Worm (Caenorhabditis elegans) whole organism, young adult: ENCODE results near the gene C27D8.1.

Experiments used
- B0261.1 ChIP-seq: sonication (generic microtip); optimal IDR thresholded peaks from 2 replicates; lab custom pipeline; 2016; ENCODE audit warnings: mild to moderate bottlenecking, missing genetic modification characterization, moderate library complexity, missing compliant biosample characterization
- B0336.3 ChIP-seq: fragments of 200-800 bp; sonication (Bioruptor generic); IDR thresholded peaks from 2 replicates; pipeline ENCODE4 v1.3.6; 2022; ENCODE audit warnings: missing genetic modification characterization, missing compliant biosample characterization
- C17E4.6 ChIP-seq: fragments of 200-800 bp; sonication (Bioruptor generic); IDR thresholded peaks from 2 replicates; pipeline ENCODE4 v1.3.6; 2022; ENCODE audit warnings: missing genetic modification reagents, missing genetic modification characterization, missing compliant biosample characterization
- F37B4.10 ChIP-seq: fragments of 200-800 bp; sonication (Bioruptor generic); IDR thresholded peaks from 2 replicates; pipeline ENCODE4 v1.3.6; 2022; ENCODE audit warnings: missing genetic modification characterization, missing compliant biosample characterization
- F39B2.1 ChIP-seq: fragments of 200-800 bp; sonication (Bioruptor generic); IDR thresholded peaks from 2 replicates; pipeline ENCODE4 v1.3.6; 2022; ENCODE audit warnings: missing genetic modification reagents, missing genetic modification characterization, missing compliant biosample characterization
- F52B5.7 ChIP-seq: sonication (generic microtip); optimal IDR thresholded peaks from 2 replicates; lab custom pipeline; 2016; ENCODE audit warnings: mild to moderate bottlenecking, missing genetic modification characterization, missing compliant biosample characterization
- F57A8.1 ChIP-seq: fragments of 200-800 bp; sonication (Bioruptor generic); optimal IDR thresholded peaks from 2 replicates; lab custom pipeline; 2018; ENCODE audit warnings: mild to moderate bottlenecking, missing genetic modification characterization, moderate library complexity, missing compliant biosample characterization
- F57C9.4 ChIP-seq: sonication (generic microtip); optimal IDR thresholded peaks from 2 replicates; lab custom pipeline; 2017; ENCODE audit warnings: mild to moderate bottlenecking, missing genetic modification characterization, missing compliant biosample characterization
- K11D2.4 ChIP-seq: fragments of 200-800 bp; sonication (Bioruptor generic); IDR thresholded peaks from 2 replicates; pipeline ENCODE4 v1.3.6; 2022; ENCODE audit warnings: missing genetic modification reagents, missing genetic modification characterization, missing compliant biosample characterization
- T07F8.4 ChIP-seq: sonication (generic microtip); optimal IDR thresholded peaks from 2 replicates; lab custom pipeline; 2016; ENCODE audit warnings: mild to moderate bottlenecking, missing genetic modification characterization, moderate library complexity, missing compliant biosample characterization
- Y53F4B.3 ChIP-seq: fragments of 200-800 bp; sonication (Bioruptor generic); IDR thresholded peaks from 2 replicates; pipeline ENCODE4 v1.3.6; 2022; ENCODE audit warnings: missing genetic modification reagents, missing genetic modification characterization, missing compliant biosample characterization
- Y79H2A.3 ChIP-seq: fragments of 200-800 bp; sonication (Bioruptor generic); conservative IDR thresholded peaks from 2 replicates; pipeline ENCODE4 v1.3.6; 2022; ENCODE audit warnings: missing genetic modification reagents, missing genetic modification characterization, missing compliant biosample characterization
- Y95B8A.8 ChIP-seq: fragments of 200-800 bp; sonication (Bioruptor generic); IDR thresholded peaks from 2 replicates; pipeline ENCODE4 v1.3.6; 2022; ENCODE audit warnings: missing genetic modification reagents, missing genetic modification characterization, missing compliant biosample characterization
- ZK185.1 ChIP-seq: sonication (generic microtip); optimal IDR thresholded peaks from 2 replicates; lab custom pipeline; 2016; ENCODE audit warnings: mild to moderate bottlenecking, missing genetic modification characterization, missing compliant biosample characterization; ENCODE audit not compliant: poor library complexity, severe bottlenecking
- cebp-1 ChIP-seq, 2 experiments: fragments of 200-800 bp in 1 of 2; sonication (Bioruptor generic) in 1 of 2; sonication (generic microtip) in 1 of 2; IDR thresholded peaks in 1 of 2; optimal IDR thresholded peaks in 1 of 2; 2 replicates each; pipeline versions ENCODE4 v1.3.6 to Lab custom; 2017 to 2022; ENCODE audit warnings: missing compliant biosample characterization in 2 of 2, missing genetic modification characterization in 2 of 2, mild to moderate bottlenecking in 1 of 2, missing genetic modification reagents in 1 of 2, moderate library complexity in 1 of 2
- ceh-40 ChIP-seq: fragments of 200-800 bp; sonication (Bioruptor generic); IDR thresholded peaks from 2 replicates; pipeline ENCODE4 v1.3.6; 2022; ENCODE audit warnings: missing genetic modification characterization, missing compliant biosample characterization
- dox-1 ChIP-seq: fragments of 200-800 bp; sonication (Bioruptor generic); IDR thresholded peaks from 2 replicates; pipeline ENCODE4 v1.3.6; 2022; ENCODE audit warnings: missing genetic modification reagents, missing genetic modification characterization, missing compliant biosample characterization
- dpl-1 ChIP-seq: fragments of 150-350 bp; optimal IDR thresholded peaks from 2 replicates; lab custom pipeline; 2014; ENCODE audit warnings: missing biosample characterization, missing genetic modification reagents, missing genetic modification characterization
- efl-1 ChIP-seq: fragments of 150-350 bp; optimal IDR thresholded peaks from 2 replicates; lab custom pipeline; 2014; ENCODE audit warnings: missing biosample characterization, missing genetic modification reagents, missing genetic modification characterization
- egl-18 ChIP-seq: fragments of 200-800 bp; sonication (Bioruptor generic); IDR thresholded peaks from 2 replicates; pipeline ENCODE4 v1.3.6; 2022; ENCODE audit warnings: missing genetic modification reagents, missing genetic modification characterization, missing compliant biosample characterization
- ekl-4 ChIP-seq: fragments of 200-800 bp; sonication (Bioruptor generic); IDR thresholded peaks from 2 replicates; pipeline ENCODE4 v1.3.6; 2022; ENCODE audit warnings: missing genetic modification reagents, missing genetic modification characterization, missing compliant biosample characterization
- him-1 ChIP-seq: sonication (generic microtip); optimal IDR thresholded peaks from 2 replicates; lab custom pipeline; 2016; ENCODE audit warnings: missing genotype, missing genetic modification reagents, missing genetic modification characterization, missing compliant biosample characterization
- hlh-26 ChIP-seq: fragments of 200-800 bp; sonication (Bioruptor generic); conservative IDR thresholded peaks from 2 replicates; pipeline ENCODE4 v1.3.6; 2022; ENCODE audit warnings: missing genetic modification reagents, missing genetic modification characterization, missing compliant biosample characterization
- let-526 ChIP-seq: fragments of 200-800 bp; sonication (Bioruptor generic); IDR thresholded peaks from 2 replicates; pipeline ENCODE4 v1.3.6; 2022; ENCODE audit warnings: missing genetic modification reagents, missing genetic modification characterization, missing compliant biosample characterization
- lir-1 ChIP-seq: fragments of 200-800 bp; sonication (Bioruptor generic); conservative IDR thresholded peaks from 2 replicates; pipeline ENCODE4 v1.3.6; 2022; ENCODE audit warnings: missing genetic modification reagents, missing genetic modification characterization, missing compliant biosample characterization
- madf-10 ChIP-seq: sonication (generic microtip); optimal IDR thresholded peaks from 2 replicates; lab custom pipeline; 2016; ENCODE audit warnings: mild to moderate bottlenecking, missing genetic modification characterization, missing compliant biosample characterization
- mxl-1 ChIP-seq: sonication (generic microtip); optimal IDR thresholded peaks from 2 replicates; lab custom pipeline; 2016; ENCODE audit warnings: missing genetic modification characterization, missing compliant biosample characterization
- nfya-1 ChIP-seq: sonication (generic microtip); optimal IDR thresholded peaks from 2 replicates; lab custom pipeline; 2017; ENCODE audit warnings: antibody characterized with exemption, missing compliant biosample characterization, missing genetic modification characterization, borderline replicate concordance; ENCODE audit not compliant: insufficient read depth
- nhr-120 ChIP-seq: fragments of 200-800 bp; sonication (Bioruptor generic); IDR thresholded peaks from 2 replicates; pipeline ENCODE4 v1.3.6; 2022; ENCODE audit warnings: missing genetic modification characterization, missing compliant biosample characterization
- nhr-27 ChIP-seq: fragments of 200-800 bp; sonication (Bioruptor generic); optimal IDR thresholded peaks from 2 replicates; lab custom pipeline; 2018; ENCODE audit warnings: mild to moderate bottlenecking, missing genetic modification characterization, moderate library complexity, missing compliant biosample characterization
- nhr-90 ChIP-seq: sonication (generic microtip); optimal IDR thresholded peaks from 2 replicates; lab custom pipeline; 2016; ENCODE audit warnings: missing genotype, mild to moderate bottlenecking, missing genetic modification characterization, missing compliant biosample characterization
- rcor-1 ChIP-seq: fragments of 200-800 bp; sonication (Bioruptor generic); IDR thresholded peaks from 2 replicates; pipeline ENCODE4 v1.3.6; 2022; ENCODE audit warnings: missing genetic modification reagents, missing genetic modification characterization, missing compliant biosample characterization
- repo-1 ChIP-seq: sonication (generic microtip); optimal IDR thresholded peaks from 2 replicates; lab custom pipeline; 2017; ENCODE audit warnings: mild to moderate bottlenecking, missing genetic modification characterization, missing compliant biosample characterization
- sdz-38 ChIP-seq: sonication (generic microtip); optimal IDR thresholded peaks from 2 replicates; lab custom pipeline; 2016; ENCODE audit warnings: missing genotype, missing genetic modification characterization, missing compliant biosample characterization
- snpc-3.4 ChIP-seq: sonication (generic microtip); optimal IDR thresholded peaks from 2 replicates; lab custom pipeline; 2017; ENCODE audit warnings: missing genetic modification characterization, mild to moderate bottlenecking, missing compliant biosample characterization, antibody characterized with exemption, moderate library complexity, missing genotype, missing genetic modification reagents
- sptf-2 ChIP-seq: fragments of 200-800 bp; sonication (Bioruptor generic); optimal IDR thresholded peaks from 2 replicates; lab custom pipeline; 2018; ENCODE audit warnings: mild to moderate bottlenecking, missing genetic modification characterization, missing compliant biosample characterization
- tbx-9 ChIP-seq: sonication (generic microtip); optimal IDR thresholded peaks from 2 replicates; lab custom pipeline; 2016; ENCODE audit warnings: borderline replicate concordance, missing genetic modification characterization, inconsistent platforms, missing compliant biosample characterization
- zfh-2 ChIP-seq: fragments of 200-800 bp; sonication (Bioruptor generic); conservative IDR thresholded peaks from 2 replicates; pipeline ENCODE4 v1.3.6; 2022; ENCODE audit warnings: missing genetic modification reagents, missing genetic modification characterization, missing compliant biosample characterization
- zim-3 ChIP-seq: sonication (generic microtip); optimal IDR thresholded peaks from 2 replicates; lab custom pipeline; 2017; ENCODE audit warnings: mild to moderate bottlenecking, missing genetic modification characterization, moderate library complexity, missing compliant biosample characterization
- ztf-25 ChIP-seq: fragments of 200-800 bp; sonication (Bioruptor generic); IDR thresholded peaks from 2 replicates; pipeline ENCODE4 v1.3.6; 2022; ENCODE audit warnings: missing genetic modification reagents, missing genetic modification characterization, missing compliant biosample characterization
- ztf-3 ChIP-seq: fragments of 200-800 bp; sonication (Bioruptor generic); optimal IDR thresholded peaks from 2 replicates; lab custom pipeline; 2018; ENCODE audit warnings: mild to moderate bottlenecking, missing genetic modification characterization, missing compliant biosample characterization

Gene C27D8.1

ce11 chrIV:12717531-12717930, at the start of gene C27D8.1:
TSS of gene C27D8.1 (plus strand) at chrIV:12717831.
- TF ChIP-seq egl-18 (GFP tag; lab: Robert Waterston, UW): no peak
- TF ChIP-seq F39B2.1 (GFP tag; lab: Robert Waterston, UW): no peak
- no peak for TF ChIP-seq F37B4.10 (GFP tag; lab: Robert Waterston, UW)
- TF ChIP-seq zfh-2 (GFP tag; lab: Robert Waterston, UW): no peak
- TF ChIP-seq efl-1 (GFP tag; lab: Kevin White, UChicago): no peak
- no peak for TF ChIP-seq ztf-25
- no peak for TF ChIP-seq tbx-9 (tag; lab: Kevin White, UChicago)
- no peak for TF ChIP-seq Y79H2A.3
- TF ChIP-seq F57A8.1 (GFP tag; lab: Kevin White, UChicago): no peak
- TF ChIP-seq lir-1 (GFP tag; lab: Robert Waterston, UW): no peak
- no peak for TF ChIP-seq ZK185.1 (tag; lab: Kevin White, UChicago)
- TF ChIP-seq repo-1: no peak
- no peak for TF ChIP-seq zim-3
- no peak for TF ChIP-seq B0261.1
- no peak for TF ChIP-seq nfya-1

ce11 chrIV:12674700-12675099, 42.9 kb upstream of the C27D8.1 start, which contains the start of gene T23B5.4:
TSS of gene T23B5.4 (plus strand) at chrIV:12675000.
- no peak for TF ChIP-seq madf-10 (tag; lab: Kevin White, UChicago)
- no peak for TF ChIP-seq B0336.3 (GFP tag; lab: Robert Waterston, UW)
- no peak for TF ChIP-seq snpc-3.4
- TF ChIP-seq K11D2.4 (GFP tag; lab: Robert Waterston, UW): no peak
- TF ChIP-seq ceh-40: no peak
- TF ChIP-seq mxl-1 (tag; lab: Kevin White, UChicago): no peak
- TF ChIP-seq nhr-120: no peak
- TF ChIP-seq C17E4.6 (GFP tag; lab: Robert Waterston, UW): no peak
- TF ChIP-seq F52B5.7 (tag; lab: Kevin White, UChicago): no peak
- TF ChIP-seq dox-1 (GFP tag; lab: Robert Waterston, UW): no peak
- TF ChIP-seq Y53F4B.3 (GFP tag; lab: Robert Waterston, UW): no peak
- TF ChIP-seq ztf-3: no peak

- TF ChIP-seq him-1: peak; percentile 18
- TF ChIP-seq, all 124 proteins: peak for 1; not testable (repeated sequence) for 123
Observed at ce11 chrIV:12677137-12677536, 40.5 kb upstream of the C27D8.1 start, which contains the start of gene T23B5.6. TSS of gene T23B5.6 (minus strand) at chrIV:12677237.

- TF ChIP-seq hlh-26 (GFP tag; lab: Robert Waterston, UW) (no peak), dpl-1 (GFP tag; lab: Kevin White, UChicago) (peak; percentile 38), dox-1 (GFP tag; lab: Robert Waterston, UW) (no peak)
Observed at ce11 chrIV:12684341-12684740, 33.3 kb upstream of the C27D8.1 start, which contains the start of gene prmt-9. TSS of gene prmt-9 (minus strand) at chrIV:12684378.

ce11 chrIV:12684826-12685594, 32.6 kb upstream of the C27D8.1 start:
- no peak for TF ChIP-seq ekl-4 (GFP tag; lab: Robert Waterston, UW)
- no peak for TF ChIP-seq dox-1 (GFP tag; lab: Robert Waterston, UW)
- TF ChIP-seq zfh-2 (GFP tag; lab: Robert Waterston, UW): no peak
- no peak for TF ChIP-seq cebp-1 (GFP tag; IDR thresholded peaks at IDR 0.05; lab: Robert Waterston, UW)
- no peak for TF ChIP-seq cebp-1 (tag; optimal IDR thresholded peaks at IDR 0.05; lab: Kevin White, UChicago)
- TF ChIP-seq F57C9.4 (tag; lab: Kevin White, UChicago): no peak
- no peak for TF ChIP-seq efl-1 (GFP tag; lab: Kevin White, UChicago)
- TF ChIP-seq Y95B8A.8: no peak
- no peak for TF ChIP-seq sdz-38
- no peak for TF ChIP-seq sptf-2 (GFP tag; lab: Kevin White, UChicago)
- no peak for TF ChIP-seq T07F8.4 (tag; lab: Kevin White, UChicago)
- no peak for TF ChIP-seq nhr-27 (tag; lab: Kevin White, UChicago)
- TF ChIP-seq rcor-1 (GFP tag; lab: Robert Waterston, UW): no peak
- TF ChIP-seq Y79H2A.3: no peak
- TF ChIP-seq repo-1: no peak
- TF ChIP-seq nhr-90: no peak
- no peak for TF ChIP-seq nhr-120
- no peak for TF ChIP-seq let-526
